Fruit fly (Drosophila melanogaster): ENCODE data around the gene CG46339.

CG46339 gene

dm6 chr3R:26966794-26967323 lies 51.3 kb downstream of the CG46339 start, which contains the start of gene CG5521 (continued):
- no peak for TF ChIP-seq HLH3B (GFP tag; IDR thresholded peaks at IDR 0.05)
- TF ChIP-seq CG11247 (GFP tag; IDR thresholded peaks at IDR 0.05) = no peak
- TF ChIP-seq nmo (GFP tag; optimal IDR thresholded peaks at IDR 0.05) = peak; percentile 0
- no peak for TF ChIP-seq sob (GFP tag; IDR thresholded peaks at IDR 0.05)
- no peak for TF ChIP-seq CG31388 (GFP tag; optimal IDR thresholded peaks at IDR 0.05)
- TF ChIP-seq chm (GFP tag; IDR thresholded peaks at IDR 0.05) = peak; percentile 20; the same call in 1 of the 2 replicates
- no peak for TF ChIP-seq scrt (GFP tag; optimal IDR thresholded peaks at IDR 0.05)
- TF ChIP-seq jigr1 (GFP tag; IDR thresholded peaks at IDR 0.05) = no peak
- TF ChIP-seq Pdp1 (GFP tag; optimal IDR thresholded peaks at IDR 0.05) = no peak
- TF ChIP-seq exex (tag; optimal IDR thresholded peaks at IDR 0.05) = no peak
- peak; percentile 7 for TF ChIP-seq HmgZ (tag; optimal IDR thresholded peaks at IDR 0.05)
- TF ChIP-seq Nf-YB (GFP tag; optimal IDR thresholded peaks at IDR 0.05) = no peak
- TF ChIP-seq gce (GFP tag; IDR thresholded peaks at IDR 0.05) = no peak
- TF ChIP-seq B-H1 (GFP tag; IDR thresholded peaks at IDR 0.05) = no peak
- 0 out of 4 replicates have a peak, but pooled peaks have one; percentile 71 for TF ChIP-seq chinmo (GFP tag; IDR thresholded peaks at IDR 0.05; ENCODE audit: partially characterized antibody)
- TF ChIP-seq Dll (GFP tag; IDR thresholded peaks at IDR 0.05; ENCODE audit: partially characterized antibody) = peak; percentile 33; the same call in 2 of the 4 replicates
- TF ChIP-seq cg (GFP tag; optimal IDR thresholded peaks at IDR 0.05) = peak; percentile 79
- peak; percentile 91 for TF ChIP-seq Sry-β (GFP tag; optimal IDR thresholded peaks at IDR 0.05)
- peak; percentile 48; the same call in 1 of the 2 replicates for TF ChIP-seq tna (GFP tag; IDR thresholded peaks at IDR 0.05; ENCODE audit: partially characterized antibody)
- no peak for TF ChIP-seq nom (GFP tag; optimal IDR thresholded peaks at IDR 0.05)
- no peak for TF ChIP-seq CG6689 (GFP tag; IDR thresholded peaks at IDR 0.05)
- no peak for TF ChIP-seq NC2α (GFP tag; optimal IDR thresholded peaks at IDR 0.05)
- no peak for TF ChIP-seq CG6254 (GFP tag; optimal IDR thresholded peaks at IDR 0.05)
- TF ChIP-seq CG15514 (GFP tag; optimal IDR thresholded peaks at IDR 0.05) = peak; percentile 100
- peak; percentile 80 for TF ChIP-seq Bgb (GFP tag; IDR thresholded peaks at IDR 0.05; ENCODE audit: partially characterized antibody)
- no peak for TF ChIP-seq Spps (tag; optimal IDR thresholded peaks at IDR 0.05)
- TF ChIP-seq CG14667 (GFP tag; IDR thresholded peaks at IDR 0.05) = no peak
- no peak for TF ChIP-seq CG14441 (GFP tag; IDR thresholded peaks at IDR 0.05)
- TF ChIP-seq B-H2 (GFP tag; optimal IDR thresholded peaks at IDR 0.05) = no peak
- no peak for TF ChIP-seq CG4328 (GFP tag; optimal IDR thresholded peaks at IDR 0.05)
- TF ChIP-seq schlank (tag; optimal IDR thresholded peaks at IDR 0.05) = no peak
- peak; percentile 38 for TF ChIP-seq CG17186 (GFP tag; optimal IDR thresholded peaks at IDR 0.05)
- TF ChIP-seq ac (GFP tag; optimal IDR thresholded peaks at IDR 0.05) = no peak
- TF ChIP-seq lbe (GFP tag; optimal IDR thresholded peaks at IDR 0.05) = no peak
- TF ChIP-seq CG31441 (GFP tag; IDR thresholded peaks at IDR 0.05) = no peak
- peak; percentile 74 for TF ChIP-seq MBD-R2 (GFP tag; IDR thresholded peaks at IDR 0.05)
- no peak for TF ChIP-seq Hr78 (GFP tag; optimal IDR thresholded peaks at IDR 0.05)
- no peak for TF ChIP-seq CG8290 (GFP tag; optimal IDR thresholded peaks at IDR 0.05)
- TF ChIP-seq CG8290 (tag; optimal IDR thresholded peaks at IDR 0.05) = peak in 1 of 2 experiments; percentile 32
- no peak for TF ChIP-seq CG4730 (GFP tag; IDR thresholded peaks at IDR 0.05)
- peak; percentile 38 for TF ChIP-seq CG10543 (GFP tag; optimal IDR thresholded peaks at IDR 0.05)
- TF ChIP-seq slbo (GFP tag; IDR thresholded peaks at IDR 0.05) = peak; percentile 25; the same call in 1 of the 2 replicates
- peak; percentile 37; the same call in 1 of the 2 replicates for TF ChIP-seq Rfx (GFP tag; IDR thresholded peaks at IDR 0.05)
- TF ChIP-seq stwl (tag; optimal IDR thresholded peaks at IDR 0.05) = peak; percentile 14
- TF ChIP-seq Hmx (GFP tag; optimal IDR thresholded peaks at IDR 0.05) = no peak
- TF ChIP-seq nau (GFP tag; optimal IDR thresholded peaks at IDR 0.05) = no peak
- TF ChIP-seq ro (GFP tag; IDR thresholded peaks at IDR 0.05) = no peak
- peak; percentile 37 for TF ChIP-seq D19A (tag; optimal IDR thresholded peaks at IDR 0.05)
- TF ChIP-seq CG7271 (tag; optimal IDR thresholded peaks at IDR 0.05) = no peak
- TF ChIP-seq CG34376 (GFP tag; optimal IDR thresholded peaks at IDR 0.05) = peak; percentile 5
